Worm (Caenorhabditis elegans): ENCODE results near the gene T08E11.1.

DNA sequence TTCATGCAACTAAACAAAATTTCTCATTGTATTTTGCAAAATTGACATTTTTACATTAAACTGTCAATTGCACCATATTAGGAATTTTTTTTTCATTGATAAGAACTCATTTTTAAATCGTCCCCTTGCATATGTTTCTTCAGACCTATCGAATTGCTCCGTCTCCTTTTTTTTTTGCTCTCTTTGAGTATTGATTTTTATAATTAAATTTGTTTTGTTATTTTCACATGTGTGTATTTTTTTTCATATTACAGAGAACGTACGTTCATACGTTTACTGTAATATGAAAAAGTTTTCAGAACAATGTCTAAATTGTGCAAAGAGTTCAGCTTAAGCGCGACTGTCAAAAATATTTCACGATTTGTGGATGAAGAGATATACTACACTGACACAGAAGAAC is 32.8 kb downstream of the T08E11.1 start, which contains the start of gene math-14:
- TF ChIP-seq F26F4.8 (GFP tag; conservative IDR thresholded peaks at IDR 0.05) (no peak), R02D3.7 (tag; optimal IDR thresholded peaks at IDR 0.05) (no peak), mdt-29 (GFP tag; IDR thresholded peaks at IDR 0.05) (no peak)
